Fruit fly (Drosophila melanogaster) Kc167 (cell line): Measurements from ENCODE around the gene Rbp.

Source experiments
- Myc ChIP-seq: fragments of >200 bp; optimal IDR thresholded peaks from 2 replicates; lab custom pipeline; 2017; ENCODE audit warnings: missing external identifiers
- Sin3A ChIP-seq: fragments of >200 bp; optimal IDR thresholded peaks from 2 replicates; lab custom pipeline; 2018; ENCODE audit warnings: missing external identifiers
- h ChIP-seq: fragments of >200 bp; optimal IDR thresholded peaks from 3 replicates; lab custom pipeline; 2018; ENCODE audit warnings: missing external identifiers
- insv ChIP-seq: fragments of >200 bp; optimal IDR thresholded peaks from 3 replicates; lab custom pipeline; 2018; ENCODE audit warnings: missing external identifiers
- psq ChIP-seq: fragments of >200 bp; optimal IDR thresholded peaks from 2 replicates; lab custom pipeline; 2017; ENCODE audit warnings: missing external identifiers
- ttk ChIP-seq: sonication (Bioruptor generic); optimal IDR thresholded peaks from 2 replicates; lab custom pipeline; 2017; ENCODE audit warnings: missing external identifiers

- no peak for TF ChIP-seq Myc (lab: Kevin White, UChicago)
- no peak for TF ChIP-seq Sin3A (lab: Kevin White, UChicago)
- no peak for TF ChIP-seq insv (lab: Kevin White, UChicago)
- TF ChIP-seq ttk (lab: Kevin White, UChicago): no peak
- no peak for TF ChIP-seq h
- no peak for TF ChIP-seq psq (lab: Kevin White, UChicago)
Measured at dm6 chr3R:15347822-15348221, 26.6 kb upstream of the Rbp start, which contains the start of the genes CG42726 and CG42727.
